Fruit fly (Drosophila melanogaster): ENCODE data around the gene Lar.

Lar gene

dm6 chr2L:19537779-19538456 is 48.5 kb upstream of the Lar start, which contains the start of gene CG13082 (continued):
- TF ChIP-seq onecut (GFP tag; IDR thresholded peaks at IDR 0.05) (peak; percentile 13; the same call in 1 of the 2 replicates), sug (tag; optimal IDR thresholded peaks at IDR 0.05) (no peak), gfzf (GFP tag; optimal IDR thresholded peaks at IDR 0.05) (no peak), Oaz (GFP tag; IDR thresholded peaks at IDR 0.05) (no peak), Asciz (GFP tag; optimal IDR thresholded peaks at IDR 0.05) (peak; percentile 39), sc (optimal IDR thresholded peaks at IDR 0.05) (no peak), sc (GFP tag; optimal IDR thresholded peaks at IDR 0.05) (peak; percentile 61), Dek (tag; optimal IDR thresholded peaks at IDR 0.05) (no peak), E2f2 (GFP tag; IDR thresholded peaks at IDR 0.05) (no peak; the same call in 1 of the 2 replicates), Doc3 (GFP tag; IDR thresholded peaks at IDR 0.05; ENCODE audit: partially characterized antibody) (no peak), tin (GFP tag; optimal IDR thresholded peaks at IDR 0.05) (peak; percentile 52), mam (GFP tag; optimal IDR thresholded peaks at IDR 0.05) (no peak), rib (GFP tag; IDR thresholded peaks at IDR 0.05) (no peak), NC2α (GFP tag; optimal IDR thresholded peaks at IDR 0.05) (no peak), CG30403 (GFP tag; optimal IDR thresholded peaks at IDR 0.05) (peak; percentile 63), CG12104 (GFP tag; optimal IDR thresholded peaks at IDR 0.05) (no peak), CG6854 (GFP tag; optimal IDR thresholded peaks at IDR 0.05) (no peak), Hey (tag; optimal IDR thresholded peaks at IDR 0.05) (no peak), Hr39 (optimal IDR thresholded peaks at IDR 0.05) (peak; percentile 6), Vsx1 (GFP tag; optimal IDR thresholded peaks at IDR 0.05) (peak; percentile 34), CG4617 (GFP tag; optimal IDR thresholded peaks at IDR 0.05; ENCODE audit: borderline replicate concordance) (no peak), CG3281 (GFP tag; optimal IDR thresholded peaks at IDR 0.05) (no peak), Max (GFP tag; optimal IDR thresholded peaks at IDR 0.05) (peak; percentile 21), CG32767 (GFP tag; IDR thresholded peaks at IDR 0.05) (0 out of 2 replicates have a peak, but pooled peaks have one; percentile 16), schlank (tag; optimal IDR thresholded peaks at IDR 0.05) (no peak), CG30020 (tag; optimal IDR thresholded peaks at IDR 0.05) (peak; percentile 12), CG8924 (tag; optimal IDR thresholded peaks at IDR 0.05) (peak; percentile 62), ewg (GFP tag; optimal IDR thresholded peaks at IDR 0.05) (peak; percentile 52), CG2712 (tag; optimal IDR thresholded peaks at IDR 0.05) (peak; percentile 83), ftz-f1 (GFP tag; optimal IDR thresholded peaks at IDR 0.05) (no peak), CG8765 (GFP tag; IDR thresholded peaks at IDR 0.05) (no peak), CG12219 (GFP tag; optimal IDR thresholded peaks at IDR 0.05) (peak; percentile 2), GATAe (GFP tag; conservative IDR thresholded peaks at IDR 0.05) (no peak), Side (GFP tag; optimal IDR thresholded peaks at IDR 0.05) (no peak), CG2875 (GFP tag; optimal IDR thresholded peaks at IDR 0.05) (peak; percentile 59), ind (GFP tag; optimal IDR thresholded peaks at IDR 0.05) (peak; percentile 33), CG14014 (GFP tag; IDR thresholded peaks at IDR 0.05) (no peak), sob (GFP tag; IDR thresholded peaks at IDR 0.05) (no peak), al (GFP tag; IDR thresholded peaks at IDR 0.05) (no peak), NK7.1 (GFP tag; optimal IDR thresholded peaks at IDR 0.05) (no peak), tup (GFP tag; optimal IDR thresholded peaks at IDR 0.05) (peak; percentile 10), jing (GFP tag; optimal IDR thresholded peaks at IDR 0.05) (no peak), Usf (GFP tag; optimal IDR thresholded peaks at IDR 0.05) (no peak), Ets65A (GFP tag) (peak; percentile 2), Elba2 (GFP tag; optimal IDR thresholded peaks at IDR 0.05) (no peak), ab (GFP tag; optimal IDR thresholded peaks at IDR 0.05) (no peak), disco-r (GFP tag; optimal IDR thresholded peaks at IDR 0.05) (no peak), kah (GFP tag; optimal IDR thresholded peaks at IDR 0.05) (no peak), CG2199 (GFP tag; IDR thresholded peaks at IDR 0.05) (no peak), Trl (optimal IDR thresholded peaks at IDR 0.05) (no peak), Trl (GFP tag; optimal IDR thresholded peaks at IDR 0.05) (no peak), jigr1 (GFP tag; IDR thresholded peaks at IDR 0.05) (no peak)

Measured in whole organism, embryonic.